Fruit fly (Drosophila melanogaster): Measurements from ENCODE around the gene CG44227.

- TF ChIP-seq lola (GFP tag; optimal IDR thresholded peaks at IDR 0.05) (no peak), jim (GFP tag; optimal IDR thresholded peaks at IDR 0.05) (no peak)
Measured at dm6 chr3R:8669029-8669707, 15.8 kb downstream of the CG44227 start.
